Fruit fly (Drosophila melanogaster) S2 (cell line): ENCODE measurements around the gene bun.

Experiments
- CG8478 ChIP-seq: fragments of >200 bp; optimal IDR thresholded peaks from 2 replicates; lab custom pipeline; 2018
- CTCF ChIP-seq, 2 experiments: fragments of >200 bp; optimal IDR thresholded peaks; 2 replicates each; lab custom pipeline; 2018

The bun gene

dm6 chr2L:12410679-12411078 lies 135.7 kb downstream of the bun start:
- no peak for TF ChIP-seq CTCF (optimal IDR thresholded peaks at IDR 0.05; lab: Kevin White, UChicago)
- TF ChIP-seq CG8478 (lab: Kevin White, UChicago): no peak
